Fruit fly (Drosophila melanogaster): ENCODE measurements around the gene HLH4C.

Gene HLH4C

dm6 chrX:4654397-4654796, 7.2 kb upstream of the HLH4C start, which contains the start of gene CG15473 (continued):
- TF ChIP-seq CG7987 (GFP tag; optimal IDR thresholded peaks at IDR 0.05), result no peak
- no peak for TF ChIP-seq Hmr (GFP tag; optimal IDR thresholded peaks at IDR 0.05)

- TF ChIP-seq Oaz (GFP tag; IDR thresholded peaks at IDR 0.05), result no peak
- TF ChIP-seq peb (GFP tag; IDR thresholded peaks at IDR 0.05), result 0 out of 2 replicates have a peak, but pooled peaks have one; percentile 15
- peak; percentile 80 for TF ChIP-seq inv (GFP tag; IDR thresholded peaks at IDR 0.05; ENCODE audit: partially characterized antibody)
- peak; percentile 26 for TF ChIP-seq CG7786 (GFP tag; optimal IDR thresholded peaks at IDR 0.05)
- TF ChIP-seq BtbVII (GFP tag; optimal IDR thresholded peaks at IDR 0.05), result no peak
- TF ChIP-seq Doc3 (GFP tag; IDR thresholded peaks at IDR 0.05; ENCODE audit: partially characterized antibody), result peak; percentile 91
- TF ChIP-seq dan (GFP tag; IDR thresholded peaks at IDR 0.05), result no peak
- no peak for TF ChIP-seq Six4 (GFP tag; optimal IDR thresholded peaks at IDR 0.05)
- TF ChIP-seq az2 (GFP tag; optimal IDR thresholded peaks at IDR 0.05), result no peak
- peak; percentile 30 for TF ChIP-seq lilli (GFP tag; optimal IDR thresholded peaks at IDR 0.05)
- no peak for TF ChIP-seq oc (tag; optimal IDR thresholded peaks at IDR 0.05)
- TF ChIP-seq HLH4C (GFP tag; IDR thresholded peaks at IDR 0.05; ENCODE audit: partially characterized antibody), result peak; percentile 100
- TF ChIP-seq slou (GFP tag; optimal IDR thresholded peaks at IDR 0.05), result no peak
- TF ChIP-seq stwl (tag; optimal IDR thresholded peaks at IDR 0.05), result peak; percentile 56
- TF ChIP-seq CG17359 (tag; optimal IDR thresholded peaks at IDR 0.05), result no peak
- peak; percentile 84 for TF ChIP-seq CG6791 (GFP tag; IDR thresholded peaks at IDR 0.05; ENCODE audit: partially characterized antibody)
- peak; percentile 94 for TF ChIP-seq CG14860 (GFP tag; IDR thresholded peaks at IDR 0.05; ENCODE audit: partially characterized antibody)
- no peak for TF ChIP-seq sima (GFP tag; optimal IDR thresholded peaks at IDR 0.05)
- peak in 1 of 2 experiments; percentile 44 for TF ChIP-seq Pdp1 (GFP tag; optimal IDR thresholded peaks at IDR 0.05)
- TF ChIP-seq CG12391 (tag; optimal IDR thresholded peaks at IDR 0.05), result peak; percentile 14
- peak; percentile 67 for TF ChIP-seq CG2129 (GFP tag; IDR thresholded peaks at IDR 0.05; ENCODE audit: partially characterized antibody)
- TF ChIP-seq Camta (GFP tag; optimal IDR thresholded peaks at IDR 0.05), result no peak
- peak; percentile 71 for TF ChIP-seq ato (GFP tag; IDR thresholded peaks at IDR 0.05; ENCODE audit: partially characterized antibody)
- peak; percentile 81 for TF ChIP-seq Med (GFP tag)
- TF ChIP-seq sqz (GFP tag; optimal IDR thresholded peaks at IDR 0.05), result peak; percentile 80
- no peak for TF ChIP-seq CG15269 (tag; optimal IDR thresholded peaks at IDR 0.05)
- TF ChIP-seq Scr (GFP tag; IDR thresholded peaks at IDR 0.05; ENCODE audit: partially characterized antibody), result peak; percentile 92
- no peak for TF ChIP-seq Bteb2 (GFP tag; optimal IDR thresholded peaks at IDR 0.05)
- peak; percentile 92 for TF ChIP-seq Dll (GFP tag; IDR thresholded peaks at IDR 0.05; ENCODE audit: partially characterized antibody)
- peak; percentile 26 for TF ChIP-seq ewg (GFP tag; optimal IDR thresholded peaks at IDR 0.05)
- no peak for TF ChIP-seq CG12155 (GFP tag; optimal IDR thresholded peaks at IDR 0.05)
- peak in 1 of 2 experiments; percentile 5 for TF ChIP-seq dpn (GFP tag; optimal IDR thresholded peaks at IDR 0.05)
- TF ChIP-seq CG13775 (GFP tag; optimal IDR thresholded peaks at IDR 0.05), result peak; percentile 1
- TF ChIP-seq Opbp (GFP tag; IDR thresholded peaks at IDR 0.05; ENCODE audit: partially characterized antibody), result peak; percentile 75
- TF ChIP-seq CG15514 (GFP tag; optimal IDR thresholded peaks at IDR 0.05), result peak; percentile 9
- no peak for TF ChIP-seq Hmr (GFP tag; optimal IDR thresholded peaks at IDR 0.05)
- peak; percentile 70 for TF ChIP-seq row (GFP tag; IDR thresholded peaks at IDR 0.05)
- TF ChIP-seq CG11398 (GFP tag; optimal IDR thresholded peaks at IDR 0.05), result no peak
- TF ChIP-seq CG10147 (GFP tag; optimal IDR thresholded peaks at IDR 0.05), result peak; percentile 1
- peak; percentile 81 for TF ChIP-seq CG7963 (GFP tag; IDR thresholded peaks at IDR 0.05; ENCODE audit: partially characterized antibody)
- no peak for TF ChIP-seq CG8765 (GFP tag; IDR thresholded peaks at IDR 0.05)
- TF ChIP-seq MTF-1 (GFP tag; optimal IDR thresholded peaks at IDR 0.05; ENCODE audit: borderline replicate concordance), result no peak
- TF ChIP-seq crc (GFP tag; optimal IDR thresholded peaks at IDR 0.05), result no peak
- TF ChIP-seq trem (tag; optimal IDR thresholded peaks at IDR 0.05), result peak; percentile 4
- TF ChIP-seq CG5180 (GFP tag; optimal IDR thresholded peaks at IDR 0.05), result no peak
- TF ChIP-seq CG3995 (GFP tag; optimal IDR thresholded peaks at IDR 0.05), result peak; percentile 86
These were observed 2.5 kb upstream of the HLH4C start, which contains the start of the genes Cbp80 and Torsin for dm6 chrX:4649751-4650150. Gene Cbp80, plus strand, starts transcription at chrX:4650015. Gene Torsin, minus strand, starts transcription at chrX:4650032.

Measured in whole organism, embryonic.